Worm (Caenorhabditis elegans): ENCODE measurements around the gene ifb-1.

- TF ChIP-seq ztf-29 (GFP tag; IDR thresholded peaks at IDR 0.05) (no peak), T22C8.4 (GFP tag; IDR thresholded peaks at IDR 0.05) (no peak)
These were observed 14.1 kb upstream of the ifb-1 start for ce11 chrII:5751353-5751752.

Measured in whole organism, midembryonic.